Fruit fly (Drosophila melanogaster) whole organism, embryonic: Measurements from ENCODE around the gene Cdc42.

Experiments used
- Antp ChIP-seq: fragments of 200-800 bp; sonication (Bioruptor generic); optimal IDR thresholded peaks from 3 replicates; lab custom pipeline; 2016; ENCODE audit warnings: missing biosample characterization, missing genetic modification characterization
- Atf-2 ChIP-seq: fragments of 200-800 bp; sonication (Bioruptor generic); optimal IDR thresholded peaks from 2 replicates; lab custom pipeline; 2016; ENCODE audit warnings: missing biosample characterization, missing genetic modification characterization
- CG10565 ChIP-seq: fragments of 200-800 bp; sonication (Bioruptor generic); optimal IDR thresholded peaks from 3 replicates; lab custom pipeline; 2016; ENCODE audit warnings: missing biosample characterization, mild to moderate bottlenecking, missing genetic modification characterization
- CG10959 ChIP-seq: fragments of 200-800 bp; sonication (Bioruptor generic); IDR thresholded peaks from 2 replicates; pipeline ENCODE4 v1.3.6; 2022; ENCODE audit warnings: missing biosample characterization, missing genetic modification characterization
- CG12155 ChIP-seq: fragments of 200-800 bp; sonication (Bioruptor generic); optimal IDR thresholded peaks from 3 replicates; lab custom pipeline; 2016; ENCODE audit warnings: missing biosample characterization, missing genetic modification characterization
- CG12219 ChIP-seq: fragments of 200-800 bp; sonication (Bioruptor generic); optimal IDR thresholded peaks from 3 replicates; lab custom pipeline; 2018; ENCODE audit warnings: missing biosample characterization, mild to moderate bottlenecking, missing genetic modification characterization
- CG12299 ChIP-seq: fragments of 200-800 bp; sonication (Bioruptor generic); optimal IDR thresholded peaks from 2 replicates; lab custom pipeline; 2018; ENCODE audit warnings: missing biosample characterization, mild to moderate bottlenecking, missing genetic modification characterization
- CG13894 ChIP-seq: fragments of 200-800 bp; sonication (Bioruptor generic); optimal IDR thresholded peaks from 3 replicates; lab custom pipeline; 2018; ENCODE audit warnings: missing biosample characterization, mild to moderate bottlenecking, missing genetic modification characterization, moderate library complexity
- CG14965 ChIP-seq: fragments of 200-800 bp; sonication (Bioruptor generic); optimal IDR thresholded peaks from 2 replicates; lab custom pipeline; 2016; ENCODE audit warnings: missing biosample characterization, missing genetic modification characterization, borderline replicate concordance
- CG15011 ChIP-seq: fragments of 200-800 bp; sonication (Bioruptor generic); optimal IDR thresholded peaks from 3 replicates; lab custom pipeline; 2018; ENCODE audit warnings: missing biosample characterization, mild to moderate bottlenecking, missing genetic modification characterization
- CG16779 ChIP-seq: fragments of 200-800 bp; sonication (Bioruptor generic); IDR thresholded peaks from 2 replicates; pipeline ENCODE4 v1.3.6; 2022; ENCODE audit warnings: missing biosample characterization, missing genetic modification characterization
- CG34224 ChIP-seq: fragments of 200-800 bp; sonication (Bioruptor generic); IDR thresholded peaks from 3 replicates; pipeline ENCODE4 v1.3.6; 2022; ENCODE audit warnings: missing biosample characterization, missing genetic modification characterization; ENCODE audit not compliant: partially characterized antibody
- CG3847 ChIP-seq: fragments of 200-800 bp; sonication (Bioruptor generic); IDR thresholded peaks from 2 replicates; pipeline ENCODE4 v1.3.6; 2022; ENCODE audit warnings: missing biosample characterization, missing genetic modification characterization
- CG7745 ChIP-seq: fragments of 200-800 bp; sonication (Bioruptor generic); optimal IDR thresholded peaks from 2 replicates; lab custom pipeline; 2018; ENCODE audit warnings: missing biosample characterization, mild to moderate bottlenecking, missing genetic modification characterization, moderate library complexity
- CG9215 ChIP-seq: fragments of 200-800 bp; sonication (Bioruptor generic); IDR thresholded peaks from 2 replicates; pipeline ENCODE4 v1.3.6; 2022; ENCODE audit warnings: missing biosample characterization, missing genetic modification characterization
- D19A ChIP-seq: fragments of 200-800 bp; optimal IDR thresholded peaks from 3 replicates; lab custom pipeline; 2019; ENCODE audit warnings: missing biosample characterization, mild to moderate bottlenecking, missing genetic modification characterization, moderate library complexity
- Dbx ChIP-seq: fragments of 200-800 bp; sonication (Bioruptor generic); IDR thresholded peaks from 3 replicates; pipeline ENCODE4 v1.3.6; 2022; ENCODE audit warnings: missing biosample characterization, missing genetic modification characterization
- Doc2 ChIP-seq: fragments of 200-800 bp; sonication (Bioruptor generic); IDR thresholded peaks from 2 replicates; pipeline ENCODE4 v1.3.6; 2022; ENCODE audit warnings: missing biosample characterization, missing genetic modification characterization
- E2f1 ChIP-seq: fragments of 200-800 bp; sonication (Bioruptor generic); IDR thresholded peaks from 2 replicates; pipeline ENCODE4 v1.3.6; 2022; ENCODE audit warnings: missing biosample characterization, missing genetic modification characterization
- H15 ChIP-seq: fragments of 200-800 bp; sonication (Bioruptor generic); IDR thresholded peaks from 3 replicates; pipeline ENCODE4 v1.3.6; 2022; ENCODE audit warnings: missing biosample characterization, missing genetic modification characterization
- Hmr ChIP-seq: fragments of 200-800 bp; sonication (Bioruptor generic); optimal IDR thresholded peaks from 3 replicates; lab custom pipeline; 2017; ENCODE audit warnings: mild to moderate bottlenecking, missing biosample characterization, missing genetic modification reagents, missing genetic modification characterization
- Lhr ChIP-seq: fragments of 200-800 bp; sonication (Bioruptor generic); optimal IDR thresholded peaks from 3 replicates; lab custom pipeline; 2017; ENCODE audit warnings: mild to moderate bottlenecking, missing biosample characterization, missing genetic modification reagents, missing genetic modification characterization
- Max ChIP-seq: fragments of 200-800 bp; sonication (Bioruptor generic); optimal IDR thresholded peaks from 2 replicates; lab custom pipeline; 2016; ENCODE audit warnings: missing biosample characterization, mild to moderate bottlenecking, missing genetic modification characterization
- Med ChIP-seq: fragments of 200-800 bp; sonication (Bioruptor generic); peaks from one replicate; lab custom pipeline; 2016; ENCODE audit warnings: missing biosample characterization, missing genetic modification characterization, mild to moderate bottlenecking, inconsistent platforms, moderate library complexity
- Nf-YC ChIP-seq: fragments of 200-800 bp; optimal IDR thresholded peaks from 3 replicates; lab custom pipeline; 2019; ENCODE audit warnings: missing biosample characterization, mild to moderate bottlenecking, missing genetic modification characterization, moderate library complexity
- Poxn ChIP-seq: fragments of 200-800 bp; sonication (Bioruptor generic); IDR thresholded peaks from 2 replicates; pipeline ENCODE4 v1.3.6; 2022; ENCODE audit warnings: missing biosample characterization, missing genetic modification characterization
- Rfx ChIP-seq: fragments of 200-800 bp; sonication (Bioruptor generic); IDR thresholded peaks from 2 replicates; pipeline ENCODE4 v1.3.6; 2022; ENCODE audit warnings: missing biosample characterization, missing genetic modification characterization
- Sox100B ChIP-seq: fragments of 200-800 bp; sonication (Bioruptor generic); optimal IDR thresholded peaks from 3 replicates; lab custom pipeline; 2018; ENCODE audit warnings: missing biosample characterization, mild to moderate bottlenecking, missing genetic modification characterization
- Spps ChIP-seq: fragments of 200-800 bp; sonication (Bioruptor generic); optimal IDR thresholded peaks from 2 replicates; lab custom pipeline; 2018; ENCODE audit warnings: missing biosample characterization, mild to moderate bottlenecking, missing genetic modification characterization
- amos ChIP-seq: fragments of 200-800 bp; sonication (Bioruptor generic); IDR thresholded peaks from 2 replicates; pipeline ENCODE4 v1.3.6; 2022; ENCODE audit warnings: missing biosample characterization, missing genetic modification characterization; ENCODE audit not compliant: partially characterized antibody
- ato ChIP-seq: fragments of 200-800 bp; sonication (Bioruptor generic); IDR thresholded peaks from 2 replicates; pipeline ENCODE4 v1.3.6; 2022; ENCODE audit warnings: missing biosample characterization, missing genetic modification characterization; ENCODE audit not compliant: partially characterized antibody
- br ChIP-seq: fragments of >200 bp; optimal IDR thresholded peaks from 2 replicates; lab custom pipeline; 2017
- cg ChIP-seq: fragments of 200-800 bp; sonication (Bioruptor generic); optimal IDR thresholded peaks from 3 replicates; lab custom pipeline; 2019; ENCODE audit warnings: missing biosample characterization, mild to moderate bottlenecking, missing genetic modification characterization, moderate library complexity
- dpn ChIP-seq, 2 experiments: fragments of 200-800 bp; sonication (Bioruptor generic); optimal IDR thresholded peaks; 3 replicates each; lab custom pipeline; 2016; ENCODE audit warnings: missing biosample characterization in 2 of 2, missing genetic modification characterization in 2 of 2
- exex ChIP-seq: fragments of 200-800 bp; sonication (Bioruptor generic); optimal IDR thresholded peaks from 4 replicates; lab custom pipeline; 2018; ENCODE audit warnings: missing biosample characterization, mild to moderate bottlenecking, missing genetic modification characterization, moderate library complexity
- eyg ChIP-seq: fragments of 200-800 bp; sonication (Bioruptor generic); optimal IDR thresholded peaks from 3 replicates; lab custom pipeline; 2016; ENCODE audit warnings: missing biosample characterization, missing genetic modification characterization
- ftz-f1 ChIP-seq: fragments of 200-800 bp; sonication (Bioruptor generic); optimal IDR thresholded peaks from 2 replicates; lab custom pipeline; 2016; ENCODE audit warnings: missing biosample characterization, missing genetic modification characterization
- ham ChIP-seq: fragments of 200-800 bp; sonication (Bioruptor generic); IDR thresholded peaks from 2 replicates; pipeline ENCODE4 v1.3.6; 2022; ENCODE audit warnings: missing biosample characterization, missing genetic modification characterization
- insv ChIP-seq, 2 experiments: fragments of 200-800 bp; sonication (Bioruptor generic); optimal IDR thresholded peaks; 3 replicates each; lab custom pipeline; 2016 to 2018; ENCODE audit warnings: missing biosample characterization in 2 of 2, missing genetic modification characterization in 2 of 2
- jigr1 ChIP-seq: fragments of 200-800 bp; sonication (Bioruptor generic); IDR thresholded peaks from 3 replicates; pipeline ENCODE4 v1.3.6; 2022; ENCODE audit warnings: missing biosample characterization, missing genetic modification characterization
- kah ChIP-seq: fragments of 200-800 bp; sonication (Bioruptor generic); optimal IDR thresholded peaks from 2 replicates; lab custom pipeline; 2018; ENCODE audit warnings: missing biosample characterization, mild to moderate bottlenecking, missing genetic modification characterization
- p53 ChIP-seq: fragments of 200-800 bp; sonication (Bioruptor generic); optimal IDR thresholded peaks from 2 replicates; lab custom pipeline; 2016; ENCODE audit warnings: missing biosample characterization, missing genetic modification characterization
- pfk ChIP-seq: fragments of 200-800 bp; sonication (Bioruptor generic); optimal IDR thresholded peaks from 2 replicates; lab custom pipeline; 2018; ENCODE audit warnings: missing biosample characterization, mild to moderate bottlenecking, missing genetic modification characterization, moderate library complexity
- slbo ChIP-seq: fragments of 200-800 bp; sonication (Bioruptor generic); IDR thresholded peaks from 2 replicates; pipeline ENCODE4 v1.3.6; 2022; ENCODE audit warnings: missing biosample characterization, missing genetic modification characterization
- stwl ChIP-seq: fragments of 200-800 bp; sonication (Bioruptor generic); optimal IDR thresholded peaks from 3 replicates; lab custom pipeline; 2018; ENCODE audit warnings: missing biosample characterization, mild to moderate bottlenecking, missing genetic modification characterization, moderate library complexity
- ttk ChIP-seq: fragments of 200-800 bp; sonication (Bioruptor generic); IDR thresholded peaks from 2 replicates; pipeline ENCODE4 v2.1.2; 2022; ENCODE audit warnings: missing biosample characterization, missing genetic modification characterization
- tx ChIP-seq: fragments of 200-800 bp; sonication (Bioruptor generic); optimal IDR thresholded peaks from 2 replicates; lab custom pipeline; 2016; ENCODE audit warnings: missing biosample characterization, missing genetic modification characterization
- usp ChIP-seq: fragments of >200 bp; optimal IDR thresholded peaks from 2 replicates; lab custom pipeline; 2017; ENCODE audit warnings: missing biosample characterization, missing genetic modification characterization
- vfl ChIP-seq: fragments of 200-800 bp; sonication (Bioruptor generic); optimal IDR thresholded peaks from 2 replicates; lab custom pipeline; 2016; ENCODE audit warnings: missing biosample characterization, missing genetic modification characterization
- vvl ChIP-seq: fragments of 200-800 bp; sonication (Bioruptor generic); IDR thresholded peaks from 2 replicates; pipeline ENCODE4 v1.3.6; 2022; ENCODE audit warnings: missing biosample characterization, missing genetic modification characterization
- wdn ChIP-seq: fragments of 200-800 bp; sonication (Bioruptor generic); IDR thresholded peaks from 2 replicates; pipeline ENCODE4 v1.3.6; 2022; ENCODE audit warnings: missing biosample characterization, missing genetic modification characterization

The Cdc42 gene

DNA sequence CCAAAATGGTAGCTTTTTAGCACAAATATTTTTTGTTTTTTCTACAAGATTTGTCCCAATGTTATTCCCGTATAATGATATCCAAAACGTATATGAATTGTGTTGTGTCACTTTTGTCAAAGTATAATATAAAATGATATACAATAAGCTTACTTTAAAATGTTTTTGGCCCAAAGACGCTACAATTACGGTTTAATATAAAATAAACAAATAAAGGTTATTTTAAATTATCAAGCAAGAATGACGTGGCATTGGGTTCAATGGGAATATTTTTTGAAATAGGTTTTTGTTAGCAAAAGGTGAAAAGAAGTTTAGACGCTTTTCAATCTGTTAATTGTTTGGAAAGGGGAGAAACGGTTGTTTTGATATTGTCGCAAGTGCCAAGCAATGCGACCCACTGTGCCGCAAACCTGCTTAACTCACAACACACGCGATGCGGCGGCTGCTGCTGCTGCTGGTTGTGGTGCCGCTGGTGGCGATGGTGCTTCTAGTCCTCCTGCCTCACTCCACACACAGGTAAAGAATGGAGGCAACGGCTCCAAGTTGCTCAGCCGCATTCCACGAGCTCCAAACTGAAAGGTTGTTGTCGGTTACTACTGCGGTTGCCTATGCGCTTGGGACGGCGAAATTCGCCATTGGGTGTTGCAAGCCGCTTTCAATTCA lies 33.6 kb upstream of the Cdc42 start (continued):
- TF ChIP-seq CG13894, result no peak
- no peak for TF ChIP-seq CG7745 (tag; lab: Kevin White, UChicago)
- peak; percentile 62 for TF ChIP-seq Nf-YC (tag; lab: Kevin White, UChicago)
- no peak for TF ChIP-seq usp (GFP tag; lab: Kevin White, UChicago)
- TF ChIP-seq CG12219 (GFP tag; lab: Kevin White, UChicago), result no peak
- TF ChIP-seq CG9215 (GFP tag; lab: Robert Waterston, UW), result 0 out of 2 replicates have a peak, but pooled peaks have one; percentile 6
- no peak for TF ChIP-seq exex (tag; lab: Kevin White, UChicago)
- no peak for TF ChIP-seq Poxn (GFP tag; lab: Robert Waterston, UW)
- no peak for TF ChIP-seq CG10959 (GFP tag; lab: Robert Waterston, UW)
- peak; percentile 12 for TF ChIP-seq kah (GFP tag; lab: Kevin White, UChicago)
- no peak for TF ChIP-seq Lhr
- no peak for TF ChIP-seq Sox100B (GFP tag; lab: Kevin White, UChicago)
- TF ChIP-seq p53, result no peak
- no peak for TF ChIP-seq CG3847 (GFP tag; lab: Robert Waterston, UW)
- peak; percentile 53 for TF ChIP-seq Hmr (GFP tag; lab: Kevin White, UChicago)
- TF ChIP-seq pfk (GFP tag; lab: Kevin White, UChicago), result no peak
- no peak for TF ChIP-seq ato
- TF ChIP-seq ham, result no peak
- TF ChIP-seq amos (GFP tag; lab: Robert Waterston, UW), result no peak
- TF ChIP-seq CG12155, result peak; percentile 2
- no peak for TF ChIP-seq tx (GFP tag; lab: Kevin White, UChicago)
- no peak for TF ChIP-seq CG12299
- no peak for TF ChIP-seq stwl (tag; lab: Kevin White, UChicago)
- TF ChIP-seq CG15011, result peak; percentile 57
- TF ChIP-seq slbo, result no peak; the same call in 1 of the 2 replicates
- TF ChIP-seq vvl (GFP tag; lab: Robert Waterston, UW), result no peak
- TF ChIP-seq Spps (tag; lab: Kevin White, UChicago), result peak; percentile 37
- no peak for TF ChIP-seq jigr1
- no peak for TF ChIP-seq insv (GFP tag; optimal IDR thresholded peaks at IDR 0.05; lab: Kevin White, UChicago)
- TF ChIP-seq vfl (GFP tag; lab: Kevin White, UChicago), result no peak
- no peak for TF ChIP-seq Atf-2
- TF ChIP-seq CG14965, result no peak
- no peak for TF ChIP-seq Rfx (GFP tag; lab: Robert Waterston, UW)
- TF ChIP-seq dpn (GFP tag; optimal IDR thresholded peaks at IDR 0.05; lab: Kevin White, UChicago), result peak; percentile 14 to 38
- no peak for TF ChIP-seq wdn
- TF ChIP-seq br (lab: Kevin White, UChicago), result no peak
- TF ChIP-seq D19A (tag; lab: Kevin White, UChicago), result peak; percentile 65
- no peak for TF ChIP-seq E2f1 (GFP tag; lab: Robert Waterston, UW)
- TF ChIP-seq Dbx, result no peak
- no peak for TF ChIP-seq CG10565 (GFP tag; lab: Kevin White, UChicago)
- no peak for TF ChIP-seq H15 (GFP tag; lab: Robert Waterston, UW)
- TF ChIP-seq cg (GFP tag; lab: Kevin White, UChicago), result peak; percentile 5
- no peak for TF ChIP-seq Doc2
- no peak for TF ChIP-seq ttk (GFP tag; lab: Robert Waterston, UW)
- peak; percentile 64 for TF ChIP-seq Med (GFP tag; lab: Kevin White, UChicago)
- TF ChIP-seq eyg, result no peak
- no peak for TF ChIP-seq CG34224 (GFP tag; lab: Robert Waterston, UW)
- peak; percentile 22 for TF ChIP-seq Antp (GFP tag; lab: Kevin White, UChicago)
- TF ChIP-seq CG16779 (GFP tag; lab: Robert Waterston, UW), result no peak
- no peak for TF ChIP-seq ftz-f1 (GFP tag; lab: Kevin White, UChicago)
- TF ChIP-seq Max (GFP tag; lab: Kevin White, UChicago), result peak; percentile 58
